Fruit fly (Drosophila melanogaster) whole organism, prepupa: ENCODE results near the gene RanBP3.

Experiments used
- Blimp-1 ChIP-seq: fragments of 200-800 bp; sonication (Bioruptor generic); optimal IDR thresholded peaks from 3 replicates; lab custom pipeline; 2017; ENCODE audit warnings: missing biosample characterization, missing genetic modification characterization, mild to moderate bottlenecking, moderate library complexity, missing genetic modification reagents
- CG10631 ChIP-seq: fragments of 200-800 bp; sonication (Bioruptor generic); optimal IDR thresholded peaks from 2 replicates; lab custom pipeline; 2016; ENCODE audit warnings: missing biosample characterization, missing genetic modification characterization
- CG10669 ChIP-seq: fragments of 200-800 bp; sonication (Bioruptor generic); optimal IDR thresholded peaks from 3 replicates; lab custom pipeline; 2018; ENCODE audit warnings: missing biosample characterization, mild to moderate bottlenecking, missing genetic modification characterization, moderate library complexity
- CG11902 ChIP-seq: fragments of 200-800 bp; sonication (Bioruptor generic); optimal IDR thresholded peaks from 3 replicates; lab custom pipeline; 2016; ENCODE audit warnings: missing biosample characterization, missing genetic modification characterization
- CG15336 ChIP-seq: fragments of 200-800 bp; sonication (Bioruptor generic); IDR thresholded peaks from 2 replicates; pipeline ENCODE4 v1.3.6; 2022; ENCODE audit warnings: missing biosample characterization, missing genetic modification characterization
- CG3032 ChIP-seq: fragments of 200-800 bp; optimal IDR thresholded peaks from 2 replicates; lab custom pipeline; 2019; ENCODE audit warnings: missing biosample characterization, mild to moderate bottlenecking, missing genetic modification characterization, moderate library complexity
- CG32006 ChIP-seq: fragments of 200-800 bp; sonication (Bioruptor generic); optimal IDR thresholded peaks from 3 replicates; lab custom pipeline; 2017; ENCODE audit warnings: missing biosample characterization, mild to moderate bottlenecking, missing genetic modification characterization
- CG34406 ChIP-seq: fragments of 200-800 bp; sonication (Bioruptor generic); optimal IDR thresholded peaks from 3 replicates; lab custom pipeline; 2016; ENCODE audit warnings: missing biosample characterization, missing genetic modification characterization
- CG4318 ChIP-seq: fragments of 200-800 bp; sonication (Bioruptor generic); optimal IDR thresholded peaks from 3 replicates; lab custom pipeline; 2017; ENCODE audit warnings: missing biosample characterization, mild to moderate bottlenecking, missing genetic modification characterization
- CG6163 ChIP-seq: fragments of 200-800 bp; sonication (Bioruptor generic); IDR thresholded peaks from 3 replicates; pipeline ENCODE4 v1.3.6; 2022; ENCODE audit warnings: missing biosample characterization, missing genetic modification characterization
- CG6276 ChIP-seq: fragments of 200-800 bp; sonication (Bioruptor generic); optimal IDR thresholded peaks from 2 replicates; lab custom pipeline; 2017; ENCODE audit warnings: missing biosample characterization, mild to moderate bottlenecking, missing genetic modification characterization
- CG6808 ChIP-seq: fragments of 200-800 bp; sonication (Bioruptor generic); optimal IDR thresholded peaks from 3 replicates; lab custom pipeline; 2017; ENCODE audit warnings: missing biosample characterization, missing genetic modification characterization, mild to moderate bottlenecking, moderate library complexity, missing genetic modification reagents
- CG7368 ChIP-seq: fragments of 200-800 bp; sonication (Bioruptor generic); optimal IDR thresholded peaks from 3 replicates; lab custom pipeline; 2016; ENCODE audit warnings: missing biosample characterization, missing genetic modification characterization
- CG8319 ChIP-seq: fragments of 200-800 bp; sonication (Bioruptor generic); optimal IDR thresholded peaks from 3 replicates; lab custom pipeline; 2016; ENCODE audit warnings: missing biosample characterization, missing genetic modification characterization
- CG8632 ChIP-seq: fragments of 200-800 bp; sonication (Bioruptor generic); optimal IDR thresholded peaks from 3 replicates; lab custom pipeline; 2016; ENCODE audit warnings: missing biosample characterization, missing genetic modification characterization
- CG9139 ChIP-seq: fragments of 200-800 bp; sonication (Bioruptor generic); optimal IDR thresholded peaks from 3 replicates; lab custom pipeline; 2017; ENCODE audit warnings: missing biosample characterization, mild to moderate bottlenecking, missing genetic modification characterization
- Eip75B ChIP-seq: fragments of 200-800 bp; sonication (Bioruptor generic); optimal IDR thresholded peaks from 3 replicates; lab custom pipeline; 2016; ENCODE audit warnings: missing biosample characterization, missing genetic modification characterization
- Eip78C ChIP-seq: fragments of 200-800 bp; sonication (Bioruptor generic); peaks from one replicate; lab custom pipeline; 2016; ENCODE audit warnings: missing biosample characterization, missing genetic modification characterization
- Eip93F ChIP-seq: fragments of 200-800 bp; sonication (Bioruptor generic); optimal IDR thresholded peaks from 2 replicates; lab custom pipeline; 2016; ENCODE audit warnings: missing biosample characterization, mild to moderate bottlenecking, missing genetic modification characterization
- Ets96B ChIP-seq: fragments of 200-800 bp; optimal IDR thresholded peaks from 2 replicates; lab custom pipeline; 2019; ENCODE audit warnings: missing biosample characterization, mild to moderate bottlenecking, missing genetic modification characterization, moderate library complexity
- Gug ChIP-seq: fragments of 200-800 bp; sonication (Bioruptor generic); IDR thresholded peaks from 2 replicates; pipeline ENCODE4 v1.3.6; 2022; ENCODE audit warnings: missing biosample characterization, missing genetic modification characterization
- Hr4 ChIP-seq: fragments of 200-800 bp; sonication (Bioruptor generic); optimal IDR thresholded peaks from 3 replicates; lab custom pipeline; 2016; ENCODE audit warnings: missing biosample characterization, missing genetic modification characterization
- Met ChIP-seq: fragments of 200-800 bp; sonication (Bioruptor generic); optimal IDR thresholded peaks from 3 replicates; lab custom pipeline; 2016; ENCODE audit warnings: missing biosample characterization, missing genetic modification characterization
- OdsH ChIP-seq: fragments of 200-800 bp; sonication (Bioruptor generic); optimal IDR thresholded peaks from 3 replicates; lab custom pipeline; 2016; ENCODE audit warnings: missing biosample characterization, missing genetic modification characterization
- Smox ChIP-seq: fragments of 200-800 bp; sonication (Bioruptor generic); optimal IDR thresholded peaks from 3 replicates; lab custom pipeline; 2016; ENCODE audit warnings: missing biosample characterization, missing genetic modification characterization
- Sox102F ChIP-seq: fragments of 200-800 bp; sonication (Bioruptor generic); optimal IDR thresholded peaks from 2 replicates; lab custom pipeline; 2016; ENCODE audit warnings: missing biosample characterization, mild to moderate bottlenecking, missing genetic modification characterization
- Sox15 ChIP-seq: fragments of 200-800 bp; sonication (Bioruptor generic); optimal IDR thresholded peaks from 3 replicates; lab custom pipeline; 2016; ENCODE audit warnings: missing biosample characterization, missing genetic modification characterization
- achi ChIP-seq: fragments of 200-800 bp; sonication (Bioruptor generic); optimal IDR thresholded peaks from 3 replicates; lab custom pipeline; 2016; ENCODE audit warnings: missing biosample characterization, missing genetic modification characterization
- acj6 ChIP-seq: fragments of 200-800 bp; sonication (Bioruptor generic); optimal IDR thresholded peaks from 3 replicates; lab custom pipeline; 2016; ENCODE audit warnings: missing biosample characterization, missing genetic modification characterization
- cyc ChIP-seq: fragments of 200-800 bp; sonication (Bioruptor generic); optimal IDR thresholded peaks from 3 replicates; lab custom pipeline; 2016; ENCODE audit warnings: missing biosample characterization, missing genetic modification characterization
- dac ChIP-seq: fragments of 200-800 bp; sonication (Bioruptor generic); optimal IDR thresholded peaks from 2 replicates; lab custom pipeline; 2017; ENCODE audit warnings: missing biosample characterization, mild to moderate bottlenecking, missing genetic modification characterization
- dsx ChIP-seq: fragments of 200-800 bp; optimal IDR thresholded peaks from 3 replicates; lab custom pipeline; 2019; ENCODE audit warnings: missing biosample characterization, mild to moderate bottlenecking, missing genetic modification characterization, moderate library complexity; ENCODE audit not compliant: poor library complexity, severe bottlenecking
- esn ChIP-seq: fragments of 200-800 bp; sonication (Bioruptor generic); optimal IDR thresholded peaks from 2 replicates; lab custom pipeline; 2016; ENCODE audit warnings: missing biosample characterization, mild to moderate bottlenecking, missing genetic modification characterization, moderate library complexity
- fd59A ChIP-seq: fragments of 200-800 bp; sonication (Bioruptor generic); optimal IDR thresholded peaks from 2 replicates; lab custom pipeline; 2017; ENCODE audit warnings: missing biosample characterization, mild to moderate bottlenecking, missing genetic modification characterization, missing genetic modification reagents
- fd85E ChIP-seq: fragments of 200-800 bp; sonication (Bioruptor generic); optimal IDR thresholded peaks from 3 replicates; lab custom pipeline; 2016; ENCODE audit warnings: missing biosample characterization, missing genetic modification characterization
- fkh ChIP-seq: fragments of 200-800 bp; sonication (Bioruptor generic); optimal IDR thresholded peaks from 3 replicates; lab custom pipeline; 2017; ENCODE audit warnings: missing biosample characterization, mild to moderate bottlenecking, missing genetic modification characterization, moderate library complexity
- pdm3 ChIP-seq: fragments of 200-800 bp; sonication (Bioruptor generic); optimal IDR thresholded peaks from 3 replicates; lab custom pipeline; 2016; ENCODE audit warnings: missing biosample characterization, missing genetic modification characterization
- svp ChIP-seq: fragments of 200-800 bp; sonication (Bioruptor generic); peaks from one replicate; lab custom pipeline; 2016; ENCODE audit warnings: missing biosample characterization, missing genetic modification characterization
- topi ChIP-seq: fragments of 200-800 bp; sonication (Bioruptor generic); optimal IDR thresholded peaks from 3 replicates; lab custom pipeline; 2016; ENCODE audit warnings: missing biosample characterization, missing genetic modification characterization
- vri ChIP-seq: fragments of 200-800 bp; sonication (Bioruptor generic); optimal IDR thresholded peaks from 3 replicates; lab custom pipeline; 2016; ENCODE audit warnings: missing biosample characterization, mild to moderate bottlenecking, missing genetic modification characterization

RanBP3 gene

DNA sequence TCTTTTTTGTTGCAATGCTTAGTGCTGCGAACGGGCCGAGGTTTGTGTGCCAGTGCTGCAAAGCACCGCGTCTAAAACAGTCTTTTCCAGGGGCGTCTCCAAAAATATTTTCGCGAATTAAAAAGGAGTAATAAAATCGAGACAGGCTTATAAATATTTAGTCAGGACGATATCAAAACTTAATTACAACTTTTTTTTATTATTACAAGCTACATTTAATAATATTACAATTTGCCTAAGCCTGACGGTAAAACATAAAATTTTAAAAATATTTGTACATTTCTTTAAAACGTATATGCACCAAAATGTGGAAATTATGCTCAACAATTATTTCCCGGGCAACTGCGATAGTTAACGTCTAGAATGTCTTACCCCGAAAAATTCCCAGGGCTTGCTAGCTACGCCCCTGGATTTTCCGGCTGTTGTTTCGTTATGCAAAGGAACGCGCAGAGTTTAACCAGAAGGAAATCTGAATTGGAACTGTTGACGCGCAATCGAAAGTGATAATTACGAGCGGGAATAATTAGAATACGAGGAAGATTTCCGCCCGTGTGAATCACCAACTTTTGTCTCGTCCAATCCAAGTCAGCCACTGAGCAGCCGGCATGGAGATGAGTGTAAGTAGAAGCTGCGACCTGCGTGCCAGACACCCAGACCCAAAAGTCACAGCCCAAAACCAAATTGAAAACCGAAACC is 5.4 kb upstream of the RanBP3 start, which contains the start of the genes PTPMT1 and Hrd3 (continued):
- TF ChIP-seq CG11902: peak; percentile 98
- TF ChIP-seq fd85E: peak; percentile 95
- TF ChIP-seq dsx (GFP tag; lab: Kevin White, UChicago): peak; percentile 96
- TF ChIP-seq vri: peak; percentile 97
- peak; percentile 99 for TF ChIP-seq dac (GFP tag; lab: Kevin White, UChicago)
- peak; percentile 99 for TF ChIP-seq cyc
- TF ChIP-seq Hr4 (GFP tag; lab: Kevin White, UChicago): peak; percentile 99
- peak; percentile 99 for TF ChIP-seq acj6 (GFP tag; lab: Kevin White, UChicago)
- peak; percentile 97 for TF ChIP-seq CG7368 (GFP tag; lab: Kevin White, UChicago)
- TF ChIP-seq CG9139: peak; percentile 96
- peak; percentile 98 for TF ChIP-seq CG8319 (GFP tag; lab: Kevin White, UChicago)
- peak; percentile 98 for TF ChIP-seq CG6808 (GFP tag; lab: Kevin White, UChicago)
- TF ChIP-seq CG3032 (tag; lab: Kevin White, UChicago): peak; percentile 99
- peak; percentile 99 for TF ChIP-seq CG6276 (GFP tag; lab: Kevin White, UChicago)
- TF ChIP-seq CG8632 (GFP tag; lab: Kevin White, UChicago): peak; percentile 99
- peak; percentile 99 for TF ChIP-seq CG4318 (GFP tag; lab: Kevin White, UChicago)
- TF ChIP-seq fkh (GFP tag; lab: Kevin White, UChicago): peak; percentile 92
- TF ChIP-seq fd59A (GFP tag; lab: Kevin White, UChicago): peak; percentile 99
- peak; percentile 94 for TF ChIP-seq Blimp-1
- TF ChIP-seq pdm3 (GFP tag; lab: Kevin White, UChicago): peak; percentile 99
- TF ChIP-seq CG34406: peak; percentile 99
- TF ChIP-seq CG10631 (GFP tag; lab: Kevin White, UChicago): peak; percentile 99
- TF ChIP-seq CG6163 (GFP tag; lab: Robert Waterston, UW): peak; percentile 93
- peak; percentile 99 for TF ChIP-seq Sox102F (GFP tag; lab: Kevin White, UChicago)
- TF ChIP-seq CG15336 (GFP tag; lab: Robert Waterston, UW): peak; percentile 97
- peak; percentile 99 for TF ChIP-seq Sox15 (GFP tag; lab: Kevin White, UChicago)
- peak; percentile 98 for TF ChIP-seq Ets96B (tag; lab: Kevin White, UChicago)
- TF ChIP-seq topi (GFP tag; lab: Kevin White, UChicago): peak; percentile 99
- TF ChIP-seq Eip93F (GFP tag; lab: Kevin White, UChicago): peak; percentile 94
- TF ChIP-seq achi (GFP tag; lab: Kevin White, UChicago): peak; percentile 98
- TF ChIP-seq CG10669 (GFP tag; lab: Kevin White, UChicago): peak; percentile 99
- peak; percentile 100 for TF ChIP-seq esn (GFP tag; lab: Kevin White, UChicago)
- TF ChIP-seq CG32006 (GFP tag; lab: Kevin White, UChicago): peak; percentile 100
- TF ChIP-seq Met: peak; percentile 99
- peak; percentile 99 for TF ChIP-seq Eip75B (GFP tag; lab: Kevin White, UChicago)
- TF ChIP-seq Eip78C (GFP tag; lab: Kevin White, UChicago): peak; percentile 100
- TF ChIP-seq Gug (GFP tag; lab: Robert Waterston, UW): peak; percentile 96
- TF ChIP-seq svp: peak; percentile 99

DNA sequence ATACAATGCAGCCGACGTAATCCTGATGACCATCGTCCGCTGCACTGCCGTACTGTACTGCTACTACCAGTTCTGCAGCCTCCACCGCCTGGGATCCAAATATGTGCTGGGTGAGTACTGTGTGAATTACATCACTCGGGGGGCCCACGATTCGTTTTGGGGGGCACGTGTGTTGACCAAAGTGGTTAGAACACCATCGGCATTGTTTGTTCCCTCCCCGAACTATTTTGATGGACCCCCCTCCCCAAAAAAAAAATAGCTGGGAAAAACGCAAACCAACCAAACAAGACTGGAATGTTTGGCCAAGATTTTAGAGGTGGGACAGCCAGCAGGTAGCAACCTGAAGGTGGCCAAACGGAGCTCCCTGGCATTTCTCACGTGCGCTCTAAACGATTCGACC is 5.2 kb downstream of the RanBP3 start:
- peak; percentile 74 for TF ChIP-seq fkh (GFP tag; lab: Kevin White, UChicago)
- no peak for TF ChIP-seq fd85E

DNA sequence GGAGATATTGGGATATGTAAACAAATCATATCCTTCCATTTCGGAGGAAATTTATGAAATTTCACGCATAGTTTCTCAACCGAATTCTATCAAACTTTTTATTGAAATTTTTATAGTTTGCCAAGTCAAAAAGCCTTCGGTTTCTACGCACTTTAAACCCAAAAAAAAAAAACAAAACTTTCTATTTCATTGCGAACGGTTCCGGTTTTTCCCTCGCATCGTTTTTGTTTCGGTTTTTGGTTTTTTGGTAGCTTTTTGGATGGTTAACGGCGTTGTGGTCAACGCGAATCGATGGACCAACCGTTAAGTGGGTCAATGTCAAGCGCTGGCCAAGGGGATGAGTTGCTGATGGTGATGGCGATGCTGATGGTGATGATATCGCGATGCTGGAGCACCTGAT is 11.7 kb downstream of the RanBP3 start:
- TF ChIP-seq fd85E (no peak), topi (GFP tag; lab: Kevin White, UChicago) (no peak), Smox (no peak), Sox102F (GFP tag; lab: Kevin White, UChicago) (no peak), Sox15 (GFP tag; lab: Kevin White, UChicago) (no peak), Eip93F (GFP tag; lab: Kevin White, UChicago) (no peak), CG6163 (GFP tag; lab: Robert Waterston, UW) (no peak), OdsH (no peak)
- TF ChIP-seq, all 60 proteins: peak for 0
